Fruit fly (Drosophila melanogaster): ENCODE measurements around the gene CG16753.
A peak's percentile ranks its signal among the peaks of the same experiment; 100 is the strongest.

The CG16753 gene

dm6 chr3L:3037822-3038563 is 16.9 kb upstream of the CG16753 start:
- no peak for TF ChIP-seq Hnf4 (GFP tag; optimal IDR thresholded peaks at IDR 0.05)
- TF ChIP-seq CG9705 (GFP tag; optimal IDR thresholded peaks at IDR 0.05) = no peak
- TF ChIP-seq Rel (GFP tag; optimal IDR thresholded peaks at IDR 0.05) = no peak
- TF ChIP-seq Rel (tag; optimal IDR thresholded peaks at IDR 0.05) = peak; percentile 98
- no peak for TF ChIP-seq usp (GFP tag; optimal IDR thresholded peaks at IDR 0.05)
- peak in 1 of 2 experiments; percentile 7 for TF ChIP-seq dl (GFP tag; optimal IDR thresholded peaks at IDR 0.05; ENCODE audit: insufficient read depth in 1 of 2, partially characterized antibody in 2 of 2)
- no peak for TF ChIP-seq jim (GFP tag; optimal IDR thresholded peaks at IDR 0.05)
- TF ChIP-seq Abd-B (GFP tag; optimal IDR thresholded peaks at IDR 0.05) = no peak
- peak; percentile 68 for TF ChIP-seq psq (GFP tag; optimal IDR thresholded peaks at IDR 0.05)

- TF ChIP-seq Jra (GFP tag; optimal IDR thresholded peaks at IDR 0.05) = peak; percentile 13
- TF ChIP-seq Dif (GFP tag; optimal IDR thresholded peaks at IDR 0.05; ENCODE audit: partially characterized antibody) = no peak
- peak in 1 of 2 experiments; percentile 85 for TF ChIP-seq foxo (GFP tag; optimal IDR thresholded peaks at IDR 0.05)
- no peak for TF ChIP-seq dl (GFP tag; optimal IDR thresholded peaks at IDR 0.05; ENCODE audit: insufficient read depth in 1 of 2, partially characterized antibody in 2 of 2)
- peak; percentile 31 for TF ChIP-seq woc (GFP tag; optimal IDR thresholded peaks at IDR 0.05)
- no peak for TF ChIP-seq brk (GFP tag; optimal IDR thresholded peaks at IDR 0.05)
- TF ChIP-seq OdsH (GFP tag; optimal IDR thresholded peaks at IDR 0.05) = peak; percentile 42
- no peak for TF ChIP-seq GATAd (GFP tag; optimal IDR thresholded peaks at IDR 0.05)
- TF ChIP-seq Hr78 (GFP tag; optimal IDR thresholded peaks at IDR 0.05) = no peak
- peak; percentile 49 for TF ChIP-seq psq (GFP tag; optimal IDR thresholded peaks at IDR 0.05)
- TF ChIP-seq CrebA (GFP tag; optimal IDR thresholded peaks at IDR 0.05; ENCODE audit: borderline replicate concordance) = no peak
- TF ChIP-seq Dfd (GFP tag; optimal IDR thresholded peaks at IDR 0.05) = no peak
- no peak for TF ChIP-seq Abd-B (GFP tag; optimal IDR thresholded peaks at IDR 0.05)
- TF ChIP-seq Sp1 (GFP tag; optimal IDR thresholded peaks at IDR 0.05) = peak; percentile 51
- no peak for TF ChIP-seq jim (GFP tag; optimal IDR thresholded peaks at IDR 0.05)
- TF ChIP-seq h (GFP tag; optimal IDR thresholded peaks at IDR 0.05) = peak; percentile 48
- TF ChIP-seq Myc (optimal IDR thresholded peaks at IDR 0.05) = no peak
- TF ChIP-seq rgr (GFP tag; optimal IDR thresholded peaks at IDR 0.05) = peak; percentile 64
- TF ChIP-seq sv (GFP tag; optimal IDR thresholded peaks at IDR 0.05) = peak; percentile 25
- peak; percentile 29 for TF ChIP-seq dmrt93B (GFP tag; optimal IDR thresholded peaks at IDR 0.05)
- TF ChIP-seq Vsx2 (GFP tag; optimal IDR thresholded peaks at IDR 0.05; ENCODE audit: partially characterized antibody) = no peak
- TF ChIP-seq HLH106 (tag; optimal IDR thresholded peaks at IDR 0.05) = peak; percentile 57
- no peak for TF ChIP-seq N (GFP tag; optimal IDR thresholded peaks at IDR 0.05)
- TF ChIP-seq Hr83 (GFP tag; optimal IDR thresholded peaks at IDR 0.05; ENCODE audit: poor library complexity, severe bottlenecking) = no peak
- peak; percentile 70 for TF ChIP-seq br (GFP tag; optimal IDR thresholded peaks at IDR 0.05)
- peak; percentile 49 for TF ChIP-seq ey (GFP tag; optimal IDR thresholded peaks at IDR 0.05)
- no peak for TF ChIP-seq pan (optimal IDR thresholded peaks at IDR 0.05)
- peak; percentile 64 for TF ChIP-seq Hnf4 (GFP tag; optimal IDR thresholded peaks at IDR 0.05)
- no peak for TF ChIP-seq tai (GFP tag; optimal IDR thresholded peaks at IDR 0.05)
- no peak for TF ChIP-seq CG9705 (GFP tag; optimal IDR thresholded peaks at IDR 0.05)
- TF ChIP-seq lola (GFP tag; optimal IDR thresholded peaks at IDR 0.05) = no peak
- no peak for TF ChIP-seq dsf (GFP tag; optimal IDR thresholded peaks at IDR 0.05; ENCODE audit: borderline replicate concordance)
- TF ChIP-seq sage (GFP tag; optimal IDR thresholded peaks at IDR 0.05) = no peak
- TF ChIP-seq Rel (GFP tag; optimal IDR thresholded peaks at IDR 0.05) = no peak
- no peak for TF ChIP-seq Rel (tag; optimal IDR thresholded peaks at IDR 0.05)
- TF ChIP-seq fru (GFP tag; optimal IDR thresholded peaks at IDR 0.05) = peak; percentile 78
- TF ChIP-seq Mio (GFP tag; optimal IDR thresholded peaks at IDR 0.05) = no peak
- TF ChIP-seq CG32264 (GFP tag; optimal IDR thresholded peaks at IDR 0.05) = peak; percentile 18
- no peak for TF ChIP-seq usp (GFP tag; optimal IDR thresholded peaks at IDR 0.05)
These were observed 12.5 kb upstream of the CG16753 start, which contains the start of gene Prx4 for dm6 chr3L:3042150-3043049. TSS of gene Prx4 (plus strand) at chr3L:3042359.
